Worm (Caenorhabditis elegans): ENCODE measurements around the gene pgl-1.

DNA sequence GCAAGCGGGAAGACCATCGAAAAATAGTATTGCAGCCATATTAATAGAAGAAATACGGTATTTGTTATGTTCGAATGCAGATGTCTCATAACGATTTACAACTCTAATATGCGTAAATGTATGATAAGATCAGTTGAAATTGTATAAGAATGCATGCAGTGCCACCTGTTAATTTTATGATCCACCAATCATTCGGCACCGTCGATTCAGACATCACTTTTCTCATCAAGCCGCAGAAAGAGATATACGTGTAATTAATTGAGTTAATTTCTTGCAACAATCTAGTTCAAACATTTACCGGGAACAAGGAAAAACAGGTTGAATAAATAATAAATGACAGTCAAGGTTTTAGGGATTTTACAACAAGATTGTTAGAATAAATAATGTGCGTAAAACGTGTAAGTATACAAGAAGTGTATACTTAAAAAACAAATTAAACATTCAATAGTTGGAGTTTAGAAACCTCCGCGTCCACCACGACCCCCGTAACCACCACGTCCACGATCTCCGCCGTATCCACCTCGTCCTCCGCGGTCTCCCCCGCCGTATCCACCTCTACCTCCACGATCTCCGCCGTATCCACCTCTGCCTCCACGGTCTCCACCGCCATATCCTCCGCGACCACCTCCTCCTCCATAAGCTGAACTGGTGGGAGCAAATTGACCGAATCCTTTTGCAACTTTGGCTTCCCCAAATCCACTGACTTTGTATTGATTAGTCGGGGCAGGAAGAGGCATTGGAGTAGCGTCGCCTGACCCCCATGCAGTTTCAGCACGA is 2.8 kb downstream of the pgl-1 start:
- no peak for TF ChIP-seq unc-98 (GFP tag; IDR thresholded peaks at IDR 0.05)
- no peak for TF ChIP-seq nhr-12 (tag; optimal IDR thresholded peaks at IDR 0.05)
- no peak for TF ChIP-seq nhr-19 (GFP tag; conservative IDR thresholded peaks at IDR 0.05)
- no peak for TF ChIP-seq ces-1 (GFP tag; optimal IDR thresholded peaks at IDR 0.05)
- no peak for TF ChIP-seq nhr-237 (tag; optimal IDR thresholded peaks at IDR 0.05)
- TF ChIP-seq ztf-11 (tag; optimal IDR thresholded peaks at IDR 0.05): no peak
- TF ChIP-seq nhr-11 (tag; optimal IDR thresholded peaks at IDR 0.05): no peak
- no peak for TF ChIP-seq lin-13 (GFP tag; optimal IDR thresholded peaks at IDR 0.05)
- no peak for TF ChIP-seq ets-5 (GFP tag; IDR thresholded peaks at IDR 0.05)

Data from whole organism, L1 larva.